Fruit fly (Drosophila melanogaster): ENCODE results near the gene Ugt302K1.

Gene Ugt302K1

dm6 chr3R:11153799-11154273, at the start of gene Ugt302K1 (continued):
- TF ChIP-seq chm (GFP tag; IDR thresholded peaks at IDR 0.05) (no peak), HLH3B (GFP tag; IDR thresholded peaks at IDR 0.05) (no peak), gce (GFP tag; IDR thresholded peaks at IDR 0.05) (no peak), al (GFP tag; IDR thresholded peaks at IDR 0.05) (peak; percentile 56; the same call in 1 of the 2 replicates), tap (tag; optimal IDR thresholded peaks at IDR 0.05) (no peak), dm (GFP tag; optimal IDR thresholded peaks at IDR 0.05) (no peak), CHES-1-like (GFP tag; optimal IDR thresholded peaks at IDR 0.05) (no peak), CG7839 (tag; optimal IDR thresholded peaks at IDR 0.05) (peak; percentile 47), CG31224 (GFP tag; IDR thresholded peaks at IDR 0.05) (0 out of 2 replicates have a peak, but pooled peaks have one; percentile 22), HLH4C (GFP tag; IDR thresholded peaks at IDR 0.05; ENCODE audit: partially characterized antibody) (no peak), CG6813 (GFP tag; optimal IDR thresholded peaks at IDR 0.05) (no peak), CG10543 (GFP tag; optimal IDR thresholded peaks at IDR 0.05) (no peak), gro (GFP tag; optimal IDR thresholded peaks at IDR 0.05) (no peak), CG3995 (GFP tag; optimal IDR thresholded peaks at IDR 0.05) (no peak), CG10979 (tag; optimal IDR thresholded peaks at IDR 0.05) (no peak), lilli (GFP tag; optimal IDR thresholded peaks at IDR 0.05) (no peak), Hsf (GFP tag; optimal IDR thresholded peaks at IDR 0.05) (no peak), z (GFP tag; IDR thresholded peaks at IDR 0.05) (no peak), CG17802 (tag; optimal IDR thresholded peaks at IDR 0.05) (no peak), Drgx (GFP tag; IDR thresholded peaks at IDR 0.05) (no peak; the same call in 1 of the 2 replicates), Rfx (GFP tag; IDR thresholded peaks at IDR 0.05) (no peak; the same call in 1 of the 2 replicates), lab (GFP tag; optimal IDR thresholded peaks at IDR 0.05) (peak; percentile 70), dpn (GFP tag; optimal IDR thresholded peaks at IDR 0.05) (no peak), CG15073 (GFP tag; optimal IDR thresholded peaks at IDR 0.05) (no peak), zen2 (GFP tag; IDR thresholded peaks at IDR 0.05; ENCODE audit: partially characterized antibody) (no peak), pros (GFP tag; optimal IDR thresholded peaks at IDR 0.05) (no peak), Hmr (GFP tag; optimal IDR thresholded peaks at IDR 0.05) (peak; percentile 13), Antp (GFP tag; optimal IDR thresholded peaks at IDR 0.05) (no peak), tio (GFP tag; optimal IDR thresholded peaks at IDR 0.05) (no peak), CG2120 (GFP tag; optimal IDR thresholded peaks at IDR 0.05) (peak; percentile 13)

- peak; percentile 51 for TF ChIP-seq CG7556 (GFP tag; optimal IDR thresholded peaks at IDR 0.05)
- TF ChIP-seq ac (GFP tag; optimal IDR thresholded peaks at IDR 0.05) = no peak
- TF ChIP-seq dm (GFP tag; optimal IDR thresholded peaks at IDR 0.05) = no peak
- no peak for TF ChIP-seq gce (GFP tag; IDR thresholded peaks at IDR 0.05)
- peak; percentile 48 for TF ChIP-seq CG12769 (tag; optimal IDR thresholded peaks at IDR 0.05)
- TF ChIP-seq CG34422 (GFP tag; IDR thresholded peaks at IDR 0.05) = 0 out of 3 replicates have a peak, but pooled peaks have one; percentile 9
- peak; percentile 73 for TF ChIP-seq dysf (GFP tag; IDR thresholded peaks at IDR 0.05)
- TF ChIP-seq her (GFP tag; optimal IDR thresholded peaks at IDR 0.05) = no peak
- peak; percentile 36 for TF ChIP-seq CG4424 (GFP tag; optimal IDR thresholded peaks at IDR 0.05)
- TF ChIP-seq Tbp (GFP tag; optimal IDR thresholded peaks at IDR 0.05) = no peak
- TF ChIP-seq row (GFP tag; IDR thresholded peaks at IDR 0.05) = peak; percentile 92
- TF ChIP-seq maf-S (GFP tag; optimal IDR thresholded peaks at IDR 0.05) = no peak
- peak; percentile 13 for TF ChIP-seq NK7.1 (GFP tag; optimal IDR thresholded peaks at IDR 0.05)
- TF ChIP-seq kay (GFP tag; optimal IDR thresholded peaks at IDR 0.05) = peak; percentile 53
- TF ChIP-seq CG8765 (GFP tag; IDR thresholded peaks at IDR 0.05) = no peak
- no peak for TF ChIP-seq Antp (GFP tag; optimal IDR thresholded peaks at IDR 0.05)
- TF ChIP-seq bbx (GFP tag; IDR thresholded peaks at IDR 0.05; ENCODE audit: partially characterized antibody) = no peak
- no peak for TF ChIP-seq Doc3 (GFP tag; IDR thresholded peaks at IDR 0.05; ENCODE audit: partially characterized antibody)
- TF ChIP-seq zf30C (GFP tag; optimal IDR thresholded peaks at IDR 0.05) = no peak
- 0 out of 2 replicates have a peak, but pooled peaks have one; percentile 14 for TF ChIP-seq wdn (GFP tag; IDR thresholded peaks at IDR 0.05)
- no peak for TF ChIP-seq YL-1 (GFP tag; optimal IDR thresholded peaks at IDR 0.05)
- no peak for TF ChIP-seq nerfin-2 (GFP tag; IDR thresholded peaks at IDR 0.05; ENCODE audit: partially characterized antibody)
- TF ChIP-seq trh (GFP tag; optimal IDR thresholded peaks at IDR 0.05) = no peak
- no peak for TF ChIP-seq CG13296 (GFP tag; optimal IDR thresholded peaks at IDR 0.05)
Measured at dm6 chr3R:11200885-11201421, 47.3 kb upstream of the Ugt302K1 start.
